Worm (Caenorhabditis elegans): ENCODE measurements around the gene pqn-75.
A peak's percentile ranks its signal among the peaks of the same experiment; 100 is the strongest.

Gene pqn-75

DNA sequence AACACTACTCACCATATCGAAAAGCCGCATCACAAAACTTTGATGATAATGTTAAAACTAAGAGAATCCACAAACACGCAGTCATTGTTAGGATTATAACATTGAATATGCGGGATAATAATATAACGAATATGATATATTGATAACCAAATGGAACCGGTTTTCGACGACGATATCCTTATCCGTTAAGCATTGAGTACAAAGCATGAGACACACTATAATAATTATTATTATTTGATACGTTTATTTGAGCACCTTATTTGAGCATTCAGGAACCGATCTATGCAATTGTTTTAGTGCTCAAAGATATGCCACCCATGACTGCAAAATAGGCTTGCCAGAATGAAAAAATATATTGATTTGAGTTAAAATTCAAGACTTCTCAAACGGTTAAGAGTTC, 2.5 kb downstream of the pqn-75 start, which contains the start of gene W03D2.9:
TSS of gene W03D2.9 (minus strand) at position 101 of the 400 bp plus-strand sequence.
- no peak for TF ChIP-seq Y105C5A.15 (GFP tag; IDR thresholded peaks at IDR 0.05)
- TF ChIP-seq arid-1 (GFP tag; conservative IDR thresholded peaks at IDR 0.05), result no peak
- no peak for TF ChIP-seq mxl-3 (GFP tag; optimal IDR thresholded peaks at IDR 0.05)
- no peak for TF ChIP-seq jun-1 (tag; optimal IDR thresholded peaks at IDR 0.05)
- no peak for TF ChIP-seq tra-1 (GFP tag; IDR thresholded peaks at IDR 0.05)
- TF ChIP-seq lin-29 (GFP tag; IDR thresholded peaks at IDR 0.05), result no peak
- no peak for TF ChIP-seq nhr-11 (tag; optimal IDR thresholded peaks at IDR 0.05)
- TF ChIP-seq snpc-4 (tag; optimal IDR thresholded peaks at IDR 0.05), result no peak
- no peak for TF ChIP-seq F10B5.3 (tag; optimal IDR thresholded peaks at IDR 0.05)
- no peak for TF ChIP-seq zip-11 (GFP tag; IDR thresholded peaks at IDR 0.05)
- no peak for TF ChIP-seq Y75B8A.6 (GFP tag; IDR thresholded peaks at IDR 0.05)
- TF ChIP-seq zip-2 (tag; optimal IDR thresholded peaks at IDR 0.05), result no peak
- no peak for TF ChIP-seq hif-1 (tag; optimal IDR thresholded peaks at IDR 0.05)
- TF ChIP-seq mdt-29 (GFP tag; IDR thresholded peaks at IDR 0.05), result no peak
- TF ChIP-seq F49E8.2 (tag; optimal IDR thresholded peaks at IDR 0.05; ENCODE audit: borderline replicate concordance), result no peak

DNA sequence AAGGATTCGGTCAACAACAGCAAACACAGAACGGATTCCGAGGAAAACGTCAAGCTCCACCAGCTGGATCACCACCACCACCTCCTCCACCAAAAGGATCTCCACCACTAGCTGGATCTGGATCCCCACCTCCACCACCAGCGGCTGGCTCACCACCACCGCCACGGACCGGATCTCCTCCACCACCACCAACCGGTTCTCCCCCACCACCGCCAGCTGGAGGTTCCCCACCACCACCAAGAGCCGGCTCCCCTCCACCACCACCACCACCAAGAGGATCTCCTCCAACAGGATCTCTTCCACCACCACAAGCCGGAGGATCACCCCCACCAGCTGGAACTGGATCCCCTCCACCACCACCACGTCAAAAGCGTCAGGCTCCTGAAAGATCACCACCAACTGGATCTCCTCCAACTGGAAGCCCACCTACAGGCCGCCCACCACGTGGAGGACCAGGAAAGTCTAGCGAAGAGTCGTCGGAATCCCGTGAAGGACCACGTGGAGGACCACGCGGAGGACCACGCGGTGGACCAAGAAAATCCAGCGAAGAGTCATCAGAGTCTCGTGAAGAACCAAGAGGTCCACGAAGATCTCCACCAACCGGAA, 4.7 kb downstream of the pqn-75 start:
- no peak for TF ChIP-seq dmd-9 (GFP tag; IDR thresholded peaks at IDR 0.05)
- peak; percentile 97 for TF ChIP-seq set-16 (GFP tag; IDR thresholded peaks at IDR 0.05)

DNA sequence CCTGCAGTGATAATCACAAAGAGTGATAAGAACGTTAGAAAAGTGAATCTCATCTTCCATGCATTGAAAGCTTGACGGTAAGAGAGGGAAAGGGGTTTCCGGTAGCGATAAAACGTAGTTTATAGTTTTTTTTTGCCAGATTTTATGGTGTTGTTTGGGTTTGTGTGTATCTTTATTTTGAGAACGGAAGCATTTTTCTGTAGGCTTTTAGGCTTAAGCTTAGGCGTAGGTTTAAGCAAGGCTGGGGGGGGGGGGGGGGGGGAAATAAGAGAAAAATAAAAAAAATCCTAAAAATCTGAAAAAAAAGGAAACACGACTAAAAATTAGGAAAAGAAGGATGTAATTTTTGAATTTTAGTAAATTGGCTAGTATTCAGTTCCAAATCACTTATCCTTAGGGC, 6.8 kb downstream of the pqn-75 start, which contains the start of gene C35B1.8:
TSS of gene C35B1.8 (minus strand) at position 101 of the 400 bp plus-strand sequence.
- TF ChIP-seq zfp-3 (GFP tag; conservative IDR thresholded peaks at IDR 0.05) (no peak), ZK337.2 (GFP tag; IDR thresholded peaks at IDR 0.05) (no peak), saeg-2 (GFP tag; IDR thresholded peaks at IDR 0.05) (no peak), nhr-42 (GFP tag; IDR thresholded peaks at IDR 0.05) (no peak), sdz-12 (GFP tag; optimal IDR thresholded peaks at IDR 0.05) (no peak)

DNA sequence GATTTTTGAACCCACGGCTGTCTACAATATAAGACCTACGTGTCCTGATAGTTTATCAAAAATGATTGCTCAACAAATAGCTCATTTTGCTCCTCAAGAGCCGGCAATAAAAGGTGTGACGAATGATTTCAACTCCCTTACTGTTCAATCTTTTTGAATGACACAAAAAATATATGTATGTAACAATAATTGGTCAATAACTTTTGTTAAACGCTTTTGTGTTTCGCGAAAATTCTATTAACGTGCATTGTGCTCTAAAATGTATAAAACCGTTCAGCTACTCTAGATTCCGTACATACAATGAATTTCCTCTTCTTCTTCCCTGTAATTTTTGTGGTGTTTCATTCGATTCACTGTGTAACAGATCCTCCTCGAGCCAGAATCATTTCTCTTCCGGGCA, 7.4 kb downstream of the pqn-75 start, which contains the start of gene C35B1.4:
TSS of gene C35B1.4 (plus strand) at position 301 of the 400 bp plus-strand sequence.
- TF ChIP-seq lir-3 (tag; optimal IDR thresholded peaks at IDR 0.05) (no peak), unc-130 (GFP tag; optimal IDR thresholded peaks at IDR 0.05) (no peak), ceh-28 (tag; optimal IDR thresholded peaks at IDR 0.05) (no peak), ZK546.5 (tag; optimal IDR thresholded peaks at IDR 0.05) (no peak), nhr-41 (GFP tag; IDR thresholded peaks at IDR 0.05) (no peak), zfp-2 (tag; optimal IDR thresholded peaks at IDR 0.05) (no peak), madf-5 (GFP tag; IDR thresholded peaks at IDR 0.05) (no peak), duxl-1 (tag; optimal IDR thresholded peaks at IDR 0.05; ENCODE audit: poor library complexity) (no peak), R02D3.7 (tag; optimal IDR thresholded peaks at IDR 0.05) (no peak), ZK337.2 (GFP tag; IDR thresholded peaks at IDR 0.05) (no peak)

DNA sequence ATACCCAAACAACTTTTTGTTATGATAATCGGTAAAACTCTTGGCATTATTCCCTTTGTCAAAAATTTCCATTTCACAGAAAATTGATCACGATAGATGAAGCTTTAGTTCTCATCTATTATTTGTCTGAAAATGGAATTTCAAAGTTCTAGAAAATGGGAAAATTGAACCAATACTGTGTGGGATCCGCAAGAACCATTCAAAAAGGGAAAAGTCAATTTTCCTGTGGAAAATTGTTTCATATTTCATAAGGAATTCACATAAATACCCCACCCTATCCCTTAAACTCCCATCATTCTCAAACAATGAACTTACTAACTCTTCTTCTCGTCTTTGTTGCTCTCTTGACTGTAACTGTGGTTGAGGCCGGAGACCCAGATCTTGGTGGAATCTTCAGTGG, 8.7 kb downstream of the pqn-75 start, which contains the start of the genes C35B1.9 and C35B1.3:
TSS of gene C35B1.9 (minus strand) at position 101 of the 400 bp plus-strand sequence.
TSS of gene C35B1.3 (plus strand) at position 306 of the 400 bp plus-strand sequence.
- peak in 1 of 2 experiments; percentile 11 for TF ChIP-seq unc-62 (GFP tag; optimal IDR thresholded peaks at IDR 0.05 in 1 of 2)
- TF ChIP-seq unc-62 (tag; optimal IDR thresholded peaks at IDR 0.05), result no peak
- no peak for TF ChIP-seq daf-19 (GFP tag; conservative IDR thresholded peaks at IDR 0.05)

Data from whole organism, L4 larva.